Fruit fly (Drosophila melanogaster) whole organism, embryonic: ENCODE measurements around the gene CG3117.

ENCODE experiments used
- Abd-B ChIP-seq: fragments of 200-800 bp; sonication (Bioruptor generic); optimal IDR thresholded peaks from 2 replicates; lab custom pipeline; 2018; ENCODE audit warnings: missing biosample characterization, mild to moderate bottlenecking, missing genetic modification characterization, moderate library complexity
- B-H1 ChIP-seq: fragments of 200-800 bp; sonication (Bioruptor generic); IDR thresholded peaks from 3 replicates; pipeline ENCODE4 v1.3.6; 2022; ENCODE audit warnings: missing biosample characterization, missing genetic modification characterization
- CG12391 ChIP-seq: fragments of 200-800 bp; sonication (Bioruptor generic); optimal IDR thresholded peaks from 3 replicates; lab custom pipeline; 2018; ENCODE audit warnings: missing biosample characterization, mild to moderate bottlenecking, missing genetic modification characterization, moderate library complexity
- CG13775 ChIP-seq: fragments of 200-800 bp; sonication (Bioruptor generic); optimal IDR thresholded peaks from 3 replicates; lab custom pipeline; 2017; ENCODE audit warnings: missing biosample characterization, mild to moderate bottlenecking, missing genetic modification characterization
- CG14710 ChIP-seq: fragments of 200-800 bp; sonication (Bioruptor generic); optimal IDR thresholded peaks from 3 replicates; lab custom pipeline; 2019; ENCODE audit warnings: missing biosample characterization, mild to moderate bottlenecking, missing genetic modification characterization, moderate library complexity
- CG18011 ChIP-seq: fragments of 200-800 bp; sonication (Bioruptor generic); optimal IDR thresholded peaks from 2 replicates; lab custom pipeline; 2017; ENCODE audit warnings: missing biosample characterization, missing genetic modification characterization, mild to moderate bottlenecking, moderate library complexity, missing genotype
- CG30403 ChIP-seq: fragments of 200-800 bp; sonication (Bioruptor generic); optimal IDR thresholded peaks from 3 replicates; lab custom pipeline; 2016; ENCODE audit warnings: missing biosample characterization, missing genetic modification characterization
- CG3281 ChIP-seq: fragments of 200-800 bp; sonication (Bioruptor generic); optimal IDR thresholded peaks from 3 replicates; lab custom pipeline; 2017; ENCODE audit warnings: missing biosample characterization, mild to moderate bottlenecking, missing genetic modification characterization
- CG7745 ChIP-seq: fragments of 200-800 bp; sonication (Bioruptor generic); optimal IDR thresholded peaks from 2 replicates; lab custom pipeline; 2018; ENCODE audit warnings: missing biosample characterization, mild to moderate bottlenecking, missing genetic modification characterization, moderate library complexity
- CG7839 ChIP-seq: fragments of 200-800 bp; sonication (Bioruptor generic); optimal IDR thresholded peaks from 3 replicates; lab custom pipeline; 2018; ENCODE audit warnings: missing biosample characterization, mild to moderate bottlenecking, missing genetic modification characterization, moderate library complexity
- CG7987 ChIP-seq: fragments of 200-800 bp; sonication (Bioruptor generic); optimal IDR thresholded peaks from 2 replicates; lab custom pipeline; 2018; ENCODE audit warnings: missing biosample characterization, mild to moderate bottlenecking, missing genetic modification characterization, moderate library complexity
- CG9609 ChIP-seq: fragments of 200-800 bp; sonication (Bioruptor generic); optimal IDR thresholded peaks from 3 replicates; lab custom pipeline; 2016; ENCODE audit warnings: missing biosample characterization, missing genetic modification characterization
- CG9876 ChIP-seq: fragments of 200-800 bp; sonication (Bioruptor generic); optimal IDR thresholded peaks from 2 replicates; lab custom pipeline; 2016; ENCODE audit warnings: missing biosample characterization, missing genetic modification characterization
- Chrac-16 ChIP-seq: fragments of 200-800 bp; sonication (Bioruptor generic); optimal IDR thresholded peaks from 3 replicates; lab custom pipeline; 2016; ENCODE audit warnings: missing biosample characterization, missing genetic modification characterization
- D ChIP-seq, 2 experiments: fragments of 200-800 bp in 1 of 2; fragments of >200 bp in 1 of 2; sonication (Bioruptor generic) in 1 of 2; optimal IDR thresholded peaks; 2 replicates in 1 of 2; 3 replicates in 1 of 2; lab custom pipeline; 2017; ENCODE audit warnings: mild to moderate bottlenecking in 1 of 2, missing biosample characterization in 1 of 2, missing genetic modification characterization in 1 of 2, missing genetic modification reagents in 1 of 2
- Dfd ChIP-seq, 2 experiments: fragments of >200 bp; optimal IDR thresholded peaks; 2 replicates each; lab custom pipeline; 2017; ENCODE audit warnings: missing biosample characterization in 2 of 2, missing genetic modification characterization in 2 of 2
- E2f1 ChIP-seq: fragments of 200-800 bp; sonication (Bioruptor generic); IDR thresholded peaks from 2 replicates; pipeline ENCODE4 v1.3.6; 2022; ENCODE audit warnings: missing biosample characterization, missing genetic modification characterization
- Fer2 ChIP-seq: fragments of 200-800 bp; sonication (Bioruptor generic); optimal IDR thresholded peaks from 2 replicates; lab custom pipeline; 2018; ENCODE audit warnings: missing biosample characterization, mild to moderate bottlenecking, missing genetic modification characterization, moderate library complexity
- HHEX ChIP-seq: fragments of 200-800 bp; sonication (Bioruptor generic); optimal IDR thresholded peaks from 3 replicates; lab custom pipeline; 2017; ENCODE audit warnings: missing biosample characterization, mild to moderate bottlenecking, missing genetic modification characterization, missing genetic modification reagents
- Hey ChIP-seq: fragments of 200-800 bp; sonication (Bioruptor generic); optimal IDR thresholded peaks from 3 replicates; lab custom pipeline; 2018; ENCODE audit warnings: missing biosample characterization, mild to moderate bottlenecking, missing genetic modification characterization
- HmgD ChIP-seq: fragments of 200-800 bp; sonication (Bioruptor generic); optimal IDR thresholded peaks from 3 replicates; lab custom pipeline; 2016; ENCODE audit warnings: missing biosample characterization, missing genetic modification characterization
- Meics ChIP-seq: fragments of 200-800 bp; sonication (Bioruptor generic); optimal IDR thresholded peaks from 2 replicates; lab custom pipeline; 2017; ENCODE audit warnings: missing biosample characterization, mild to moderate bottlenecking, missing genetic modification characterization
- Nf-YA ChIP-seq: fragments of 200-800 bp; sonication (Bioruptor generic); IDR thresholded peaks from 2 replicates; pipeline ENCODE4 v1.3.6; 2022; ENCODE audit warnings: missing biosample characterization, missing genetic modification characterization
- Ravus ChIP-seq: fragments of 200-800 bp; sonication (Bioruptor generic); IDR thresholded peaks from 2 replicates; pipeline ENCODE4 v1.3.6; 2022; ENCODE audit warnings: missing biosample characterization, missing genetic modification characterization
- Rfx ChIP-seq: fragments of 200-800 bp; sonication (Bioruptor generic); IDR thresholded peaks from 2 replicates; pipeline ENCODE4 v1.3.6; 2022; ENCODE audit warnings: missing biosample characterization, missing genetic modification characterization
- Six4 ChIP-seq: fragments of 200-800 bp; sonication (Bioruptor generic); optimal IDR thresholded peaks from 2 replicates; lab custom pipeline; 2016; ENCODE audit warnings: missing biosample characterization, missing genetic modification characterization
- Sox100B ChIP-seq: fragments of 200-800 bp; sonication (Bioruptor generic); optimal IDR thresholded peaks from 3 replicates; lab custom pipeline; 2018; ENCODE audit warnings: missing biosample characterization, mild to moderate bottlenecking, missing genetic modification characterization
- TFAM ChIP-seq: fragments of 200-800 bp; sonication (Bioruptor generic); optimal IDR thresholded peaks from 2 replicates; lab custom pipeline; 2017; ENCODE audit warnings: missing biosample characterization, missing genetic modification characterization, inconsistent platforms
- ac ChIP-seq: fragments of 200-800 bp; sonication (Bioruptor generic); optimal IDR thresholded peaks from 3 replicates; lab custom pipeline; 2017; ENCODE audit warnings: missing biosample characterization, mild to moderate bottlenecking, missing genetic modification characterization
- amos ChIP-seq: fragments of 200-800 bp; sonication (Bioruptor generic); IDR thresholded peaks from 2 replicates; pipeline ENCODE4 v1.3.6; 2022; ENCODE audit warnings: missing biosample characterization, missing genetic modification characterization; ENCODE audit not compliant: partially characterized antibody
- aop ChIP-seq: fragments of 200-800 bp; sonication (Bioruptor generic); IDR thresholded peaks from 2 replicates; pipeline ENCODE4 v1.3.6; 2022; ENCODE audit warnings: missing biosample characterization, missing genetic modification characterization
- caup ChIP-seq: fragments of 200-800 bp; sonication (Bioruptor generic); optimal IDR thresholded peaks from 3 replicates; lab custom pipeline; 2017; ENCODE audit warnings: missing biosample characterization, mild to moderate bottlenecking, missing genetic modification characterization, moderate library complexity; ENCODE audit not compliant: severe bottlenecking
- chn ChIP-seq: fragments of 200-800 bp; sonication (Bioruptor generic); optimal IDR thresholded peaks from 2 replicates; lab custom pipeline; 2016; ENCODE audit warnings: missing biosample characterization, missing genetic modification characterization
- croc ChIP-seq: fragments of 200-800 bp; sonication (Bioruptor generic); conservative IDR thresholded peaks from 3 replicates; pipeline ENCODE4 v1.3.6; 2022; ENCODE audit warnings: missing biosample characterization, missing genetic modification characterization
- en ChIP-seq: fragments of 200-800 bp; sonication (Bioruptor generic); optimal IDR thresholded peaks from 2 replicates; lab custom pipeline; 2016; ENCODE audit warnings: missing biosample characterization, missing genetic modification characterization
- gt ChIP-seq: fragments of 200-800 bp; sonication (Bioruptor generic); IDR thresholded peaks from 2 replicates; pipeline ENCODE4 v1.3.6; 2022; ENCODE audit warnings: missing biosample characterization, missing genetic modification characterization
- h ChIP-seq: fragments of >200 bp; optimal IDR thresholded peaks from 2 replicates; lab custom pipeline; 2017
- her ChIP-seq: fragments of 200-800 bp; sonication (Bioruptor generic); optimal IDR thresholded peaks from 2 replicates; lab custom pipeline; 2016; ENCODE audit warnings: missing biosample characterization, missing genetic modification characterization
- hth ChIP-seq: fragments of >200 bp; optimal IDR thresholded peaks from 2 replicates; lab custom pipeline; 2017; ENCODE audit warnings: inconsistent platforms
- ken ChIP-seq: fragments of 200-800 bp; sonication (Bioruptor generic); IDR thresholded peaks from 3 replicates; pipeline ENCODE4 v1.3.6; 2022; ENCODE audit warnings: missing biosample characterization, missing genetic modification characterization
- knrl ChIP-seq: fragments of 200-800 bp; sonication (Bioruptor generic); IDR thresholded peaks from 3 replicates; pipeline ENCODE4 v1.3.6; 2022; ENCODE audit warnings: missing biosample characterization, missing genetic modification characterization; ENCODE audit not compliant: partially characterized antibody
- mam ChIP-seq: fragments of 200-800 bp; sonication (Bioruptor generic); optimal IDR thresholded peaks from 3 replicates; lab custom pipeline; 2016; ENCODE audit warnings: missing biosample characterization, missing genetic modification characterization
- org-1 ChIP-seq: fragments of 200-800 bp; sonication (Bioruptor generic); optimal IDR thresholded peaks from 2 replicates; lab custom pipeline; 2017; ENCODE audit warnings: missing biosample characterization, missing genetic modification characterization
- pnt ChIP-seq: fragments of 200-800 bp; sonication (Bioruptor generic); optimal IDR thresholded peaks from 3 replicates; lab custom pipeline; 2016; ENCODE audit warnings: missing biosample characterization, missing genetic modification characterization
- prd ChIP-seq, 3 experiments: fragments of >200 bp in 2 of 3; fragments of 200-800 bp in 1 of 3; sonication (Bioruptor generic) in 1 of 3; optimal IDR thresholded peaks in 2 of 3; IDR thresholded peaks in 1 of 3; 2 replicates in 2 of 3; 3 replicates in 1 of 3; pipeline versions ENCODE4 v1.3.6 to Lab custom; 2017 to 2022; ENCODE audit warnings: missing biosample characterization in 1 of 3, missing genetic modification characterization in 1 of 3
- salm ChIP-seq: fragments of 200-800 bp; sonication (Bioruptor generic); optimal IDR thresholded peaks from 2 replicates; lab custom pipeline; 2018; ENCODE audit warnings: missing biosample characterization, mild to moderate bottlenecking, missing genetic modification characterization
- sug ChIP-seq: fragments of 200-800 bp; optimal IDR thresholded peaks from 2 replicates; lab custom pipeline; 2019; ENCODE audit warnings: missing biosample characterization, mild to moderate bottlenecking, missing genetic modification characterization, moderate library complexity
- tll ChIP-seq, 2 experiments: fragments of 200-800 bp in 1 of 2; fragments of >200 bp in 1 of 2; sonication (Bioruptor generic) in 1 of 2; optimal IDR thresholded peaks; 2 replicates each; lab custom pipeline; 2017 to 2019; ENCODE audit warnings: missing biosample characterization in 2 of 2, missing genetic modification characterization in 2 of 2, mild to moderate bottlenecking in 1 of 2, moderate library complexity in 1 of 2
- unpg ChIP-seq: fragments of 200-800 bp; sonication (Bioruptor generic); optimal IDR thresholded peaks from 3 replicates; lab custom pipeline; 2018; ENCODE audit warnings: missing biosample characterization, mild to moderate bottlenecking, missing genetic modification characterization, moderate library complexity

Gene CG3117

dm6 chr2L:2885503-2886225, 38.7 kb upstream of the CG3117 start, which contains the start of the genes NTPase and lilli (continued):
- TF ChIP-seq prd (optimal IDR thresholded peaks at IDR 0.05; lab: Kevin White, UChicago) (no peak), prd (GFP tag; IDR thresholded peaks at IDR 0.05; lab: Robert Waterston, UW) (peak; percentile 67), knrl (GFP tag; lab: Robert Waterston, UW) (peak; percentile 92), TFAM (GFP tag; lab: Kevin White, UChicago) (no peak), tll (GFP tag; optimal IDR thresholded peaks at IDR 0.05; lab: Kevin White, UChicago) (peak; percentile 20 to 65), CG9609 (peak; percentile 76), CG7839 (tag; lab: Kevin White, UChicago) (no peak), chn (GFP tag; lab: Kevin White, UChicago) (peak; percentile 74), unpg (GFP tag; lab: Kevin White, UChicago) (peak; percentile 49), ken (GFP tag; lab: Robert Waterston, UW) (peak; percentile 78), CG3281 (GFP tag; lab: Kevin White, UChicago) (no peak), CG14710 (tag; lab: Kevin White, UChicago) (peak; percentile 34), B-H1 (GFP tag; lab: Robert Waterston, UW) (peak; percentile 14; the same call in 1 of the 3 replicates), Sox100B (GFP tag; lab: Kevin White, UChicago) (peak; percentile 39), Nf-YA (no peak), HmgD (GFP tag; lab: Kevin White, UChicago) (peak; percentile 18), mam (GFP tag; lab: Kevin White, UChicago) (peak; percentile 61), CG30403 (GFP tag; lab: Kevin White, UChicago) (peak; percentile 76), CG18011 (peak; percentile 33), Ravus (no peak), pnt (peak; percentile 68), Dfd (GFP tag; optimal IDR thresholded peaks at IDR 0.05; lab: Kevin White, UChicago) (no peak), CG7987 (GFP tag; lab: Kevin White, UChicago) (no peak), HHEX (peak; percentile 40), salm (tag; lab: Kevin White, UChicago) (no peak), Fer2 (tag; lab: Kevin White, UChicago) (no peak), her (GFP tag; lab: Kevin White, UChicago) (peak; percentile 78), Chrac-16 (peak; percentile 66), CG9876 (GFP tag; lab: Kevin White, UChicago) (peak; percentile 66), hth (lab: Kevin White, UChicago) (no peak), E2f1 (GFP tag; lab: Robert Waterston, UW) (peak; percentile 48), croc (no peak), D (optimal IDR thresholded peaks at IDR 0.05; lab: Kevin White, UChicago) (peak; percentile 86), D (GFP tag; optimal IDR thresholded peaks at IDR 0.05; lab: Kevin White, UChicago) (no peak), Abd-B (GFP tag; lab: Kevin White, UChicago) (no peak), Hey (tag; lab: Kevin White, UChicago) (no peak), aop (GFP tag; lab: Robert Waterston, UW) (no peak), h (lab: Kevin White, UChicago) (no peak), en (GFP tag; lab: Kevin White, UChicago) (no peak), ac (GFP tag; lab: Kevin White, UChicago) (no peak), caup (GFP tag; lab: Kevin White, UChicago) (no peak), sug (tag; lab: Kevin White, UChicago) (no peak), Six4 (GFP tag; lab: Kevin White, UChicago) (peak; percentile 53), amos (GFP tag; lab: Robert Waterston, UW) (peak; percentile 94), CG12391 (tag; lab: Kevin White, UChicago) (peak; percentile 55), CG13775 (peak; percentile 71), Rfx (GFP tag; lab: Robert Waterston, UW) (peak; percentile 76), Meics (GFP tag; lab: Kevin White, UChicago) (peak; percentile 19), org-1 (GFP tag; lab: Kevin White, UChicago) (no peak), gt (GFP tag; lab: Robert Waterston, UW) (no peak), CG7745 (tag; lab: Kevin White, UChicago) (no peak)
